Worm (Caenorhabditis elegans) whole organism, L1 larva: ENCODE results near the gene lro-1.
A peak's percentile ranks its signal among the peaks of the same experiment; 100 is the strongest.

Experiments used
- C16A3.4 ChIP-seq: fragments of 150-350 bp; optimal IDR thresholded peaks from 2 replicates; lab custom pipeline; 2014; ENCODE audit warnings: missing biosample characterization, missing genetic modification characterization
- F16B12.6 ChIP-seq: fragments of 150-350 bp; optimal IDR thresholded peaks from 2 replicates; lab custom pipeline; 2014; ENCODE audit warnings: missing biosample characterization, missing genetic modification characterization
- Y116A8C.19 ChIP-seq: sonication (generic microtip); optimal IDR thresholded peaks from 2 replicates; lab custom pipeline; 2016; ENCODE audit warnings: missing compliant biosample characterization, missing genetic modification characterization, borderline replicate concordance
- ama-1 ChIP-seq: fragments of 150-350 bp; optimal IDR thresholded peaks from 2 replicates; lab custom pipeline; 2014
- blmp-1 ChIP-seq: fragments of 150-350 bp; optimal IDR thresholded peaks from 2 replicates; lab custom pipeline; 2014; ENCODE audit warnings: missing biosample characterization, missing genetic modification characterization
- ceh-63 ChIP-seq: fragments of 200-800 bp; sonication (Bioruptor generic); optimal IDR thresholded peaks from 2 replicates; lab custom pipeline; 2018; ENCODE audit warnings: mild to moderate bottlenecking, missing genetic modification characterization, missing compliant biosample characterization
- ceh-82 ChIP-seq, 3 experiments: fragments of 150-350 bp in 1 of 3; sonication (generic microtip) in 2 of 3; optimal IDR thresholded peaks; 2 replicates each; lab custom pipeline; 2014 to 2017; ENCODE audit warnings: missing biosample characterization in 3 of 3, missing genetic modification characterization in 3 of 3
- ceh-88 ChIP-seq: fragments of 200-800 bp; sonication (Bioruptor generic); IDR thresholded peaks from 2 replicates; pipeline ENCODE4 v1.3.6; 2022; ENCODE audit warnings: missing genetic modification characterization, missing compliant biosample characterization
- ces-1 ChIP-seq: fragments of 150-350 bp; optimal IDR thresholded peaks from 2 replicates; lab custom pipeline; 2014; ENCODE audit warnings: missing biosample characterization, missing genetic modification reagents, missing genetic modification characterization
- dsc-1 ChIP-seq: sonication (generic microtip); optimal IDR thresholded peaks from 2 replicates; lab custom pipeline; 2016; ENCODE audit warnings: mild to moderate bottlenecking, missing genetic modification characterization, missing compliant biosample characterization
- efl-3 ChIP-seq: fragments of 200-800 bp; sonication (Bioruptor generic); optimal IDR thresholded peaks from 2 replicates; lab custom pipeline; 2018; ENCODE audit warnings: mild to moderate bottlenecking, missing genetic modification characterization, missing compliant biosample characterization
- egl-27 ChIP-seq, 2 experiments: fragments of 150-350 bp in 1 of 2; sonication (generic microtip); optimal IDR thresholded peaks; 3 replicates each; lab custom pipeline; 2017 to 2018; ENCODE audit warnings: missing biosample characterization in 2 of 2, missing genetic modification characterization in 2 of 2, missing genetic modification reagents in 2 of 2
- elt-2 ChIP-seq: sonication (generic microtip); optimal IDR thresholded peaks from 2 replicates; lab custom pipeline; 2016; ENCODE audit warnings: missing genetic modification characterization, mild to moderate bottlenecking, inconsistent platforms, missing compliant biosample characterization, missing genetic modification reagents
- elt-3 ChIP-seq, 6 experiments: fragments of 150-350 bp in 1 of 6; sonication (generic microtip); optimal IDR thresholded peaks; 2 replicates each; lab custom pipeline; 2017 to 2018; ENCODE audit warnings: missing biosample characterization in 6 of 6, missing genetic modification characterization in 6 of 6, inconsistent platforms in 1 of 6
- ets-5 ChIP-seq: fragments of 200-800 bp; sonication (Bioruptor generic); IDR thresholded peaks from 2 replicates; pipeline ENCODE4 v1.3.6; 2022; ENCODE audit warnings: missing genetic modification characterization, missing compliant biosample characterization
- fkh-4 ChIP-seq: sonication (generic microtip); optimal IDR thresholded peaks from 2 replicates; lab custom pipeline; 2016; ENCODE audit warnings: missing compliant biosample characterization, missing genetic modification characterization, borderline replicate concordance
- fos-1 ChIP-seq: fragments of 150-350 bp; optimal IDR thresholded peaks from 2 replicates; lab custom pipeline; 2014; ENCODE audit warnings: missing biosample characterization, missing genetic modification characterization
- grh-1 ChIP-seq: fragments of 200-800 bp; sonication (Bioruptor generic); IDR thresholded peaks from 2 replicates; pipeline ENCODE4 v1.3.6; 2022; ENCODE audit warnings: missing genetic modification reagents, missing genetic modification characterization, missing compliant biosample characterization
- hlh-17 ChIP-seq: fragments of 200-800 bp; sonication (Bioruptor generic); optimal IDR thresholded peaks from 2 replicates; lab custom pipeline; 2018; ENCODE audit warnings: missing genetic modification characterization, mild to moderate bottlenecking, missing compliant biosample characterization, moderate library complexity, borderline replicate concordance
- hlh-4 ChIP-seq: sonication (generic microtip); optimal IDR thresholded peaks from 2 replicates; lab custom pipeline; 2016; ENCODE audit warnings: mild to moderate bottlenecking, missing genetic modification characterization, missing compliant biosample characterization
- hpl-2 ChIP-seq: fragments of 150-350 bp; optimal IDR thresholded peaks from 2 replicates; lab custom pipeline; 2014; ENCODE audit warnings: missing biosample characterization, missing genetic modification reagents, missing genetic modification characterization
- irx-1 ChIP-seq: sonication (generic microtip); optimal IDR thresholded peaks from 2 replicates; lab custom pipeline; 2016; ENCODE audit warnings: missing genetic modification characterization, missing compliant biosample characterization
- lin-13 ChIP-seq: fragments of 150-350 bp; optimal IDR thresholded peaks from 2 replicates; lab custom pipeline; 2014; ENCODE audit warnings: missing biosample characterization, missing genetic modification reagents, missing genetic modification characterization
- lin-35 ChIP-seq, 2 experiments: fragments of 150-350 bp; optimal IDR thresholded peaks; 2 replicates each; lab custom pipeline; 2014; ENCODE audit warnings: missing biosample characterization in 2 of 2, missing genetic modification characterization in 2 of 2, missing genetic modification reagents in 2 of 2
- lin-39 ChIP-seq: fragments of 150-350 bp; optimal IDR thresholded peaks from 2 replicates; lab custom pipeline; 2014; ENCODE audit warnings: missing biosample characterization, missing genetic modification reagents, missing genetic modification characterization
- lir-3 ChIP-seq: sonication (generic microtip); optimal IDR thresholded peaks from 2 replicates; lab custom pipeline; 2016; ENCODE audit warnings: mild to moderate bottlenecking, missing genetic modification characterization, moderate library complexity, missing compliant biosample characterization; ENCODE audit not compliant: poor library complexity
- lsy-2 ChIP-seq, 2 experiments: fragments of 150-350 bp; optimal IDR thresholded peaks; 2 replicates each; lab custom pipeline; 2014; ENCODE audit warnings: missing biosample characterization in 2 of 2, missing genetic modification characterization in 2 of 2
- mab-9 ChIP-seq: fragments of 200-800 bp; sonication (Bioruptor generic); IDR thresholded peaks from 2 replicates; pipeline ENCODE4 v1.3.6; 2022; ENCODE audit warnings: missing genetic modification reagents, missing genetic modification characterization, missing compliant biosample characterization
- mdl-1 ChIP-seq, 2 experiments: fragments of 150-350 bp; optimal IDR thresholded peaks; 2 replicates each; lab custom pipeline; 2014 to 2017; ENCODE audit warnings: missing biosample characterization in 2 of 2, missing genetic modification characterization in 2 of 2, inconsistent platforms in 1 of 2
- mef-2 ChIP-seq: fragments of 150-350 bp; optimal IDR thresholded peaks from 2 replicates; lab custom pipeline; 2014; ENCODE audit warnings: missing biosample characterization, missing genetic modification characterization
- nhr-12 ChIP-seq: sonication (generic microtip); optimal IDR thresholded peaks from 2 replicates; lab custom pipeline; 2017; ENCODE audit warnings: missing biosample characterization, missing genetic modification characterization
- nhr-19 ChIP-seq: fragments of 200-800 bp; sonication (Bioruptor generic); conservative IDR thresholded peaks from 2 replicates; pipeline ENCODE4 v1.3.6; 2022; ENCODE audit warnings: missing genetic modification characterization, missing compliant biosample characterization
- nhr-20 ChIP-seq: sonication (generic microtip); optimal IDR thresholded peaks from 2 replicates; lab custom pipeline; 2016; ENCODE audit warnings: mild to moderate bottlenecking, missing genetic modification characterization, missing compliant biosample characterization
- nhr-237 ChIP-seq: fragments of 150-350 bp; optimal IDR thresholded peaks from 2 replicates; lab custom pipeline; 2014; ENCODE audit warnings: missing biosample characterization, missing genetic modification characterization
- nhr-28 ChIP-seq: fragments of 150-350 bp; optimal IDR thresholded peaks from 2 replicates; lab custom pipeline; 2014; ENCODE audit warnings: missing biosample characterization, missing genetic modification characterization
- nhr-47 ChIP-seq: sonication (generic microtip); optimal IDR thresholded peaks from 2 replicates; lab custom pipeline; 2016; ENCODE audit warnings: mild to moderate bottlenecking, missing genetic modification characterization, moderate library complexity, missing compliant biosample characterization
- nhr-77 ChIP-seq: fragments of 150-350 bp; optimal IDR thresholded peaks from 2 replicates; lab custom pipeline; 2014; ENCODE audit warnings: missing biosample characterization, missing genetic modification characterization
- nhr-84 ChIP-seq: sonication (generic microtip); optimal IDR thresholded peaks from 2 replicates; lab custom pipeline; 2017; ENCODE audit warnings: missing biosample characterization, missing genetic modification characterization
- pax-3 ChIP-seq: fragments of 200-800 bp; sonication (Bioruptor generic); optimal IDR thresholded peaks from 2 replicates; lab custom pipeline; 2018; ENCODE audit warnings: mild to moderate bottlenecking, missing genetic modification characterization, moderate library complexity, missing compliant biosample characterization
- snu-23 ChIP-seq: sonication (generic microtip); optimal IDR thresholded peaks from 2 replicates; lab custom pipeline; 2016; ENCODE audit warnings: missing genetic modification characterization, missing compliant biosample characterization
- sptf-1 ChIP-seq: fragments of 150-350 bp; optimal IDR thresholded peaks from 2 replicates; lab custom pipeline; 2014; ENCODE audit warnings: missing biosample characterization, missing genetic modification characterization
- sup-37 ChIP-seq: fragments of 200-800 bp; sonication (Bioruptor generic); optimal IDR thresholded peaks from 2 replicates; lab custom pipeline; 2018; ENCODE audit warnings: mild to moderate bottlenecking, missing genetic modification characterization, missing compliant biosample characterization
- unc-62 ChIP-seq: fragments of 150-350 bp; optimal IDR thresholded peaks from 2 replicates; lab custom pipeline; 2014; ENCODE audit warnings: missing biosample characterization, missing genetic modification reagents, missing genetic modification characterization
- unc-86 ChIP-seq: sonication (generic microtip); optimal IDR thresholded peaks from 2 replicates; lab custom pipeline; 2016; ENCODE audit warnings: missing genetic modification characterization, missing compliant biosample characterization
- unc-98 ChIP-seq: fragments of 200-800 bp; sonication (Bioruptor generic); IDR thresholded peaks from 2 replicates; pipeline ENCODE4 v1.3.6; 2022; ENCODE audit warnings: missing genetic modification characterization, missing compliant biosample characterization
- zip-4 ChIP-seq: fragments of 200-800 bp; sonication (Bioruptor generic); optimal IDR thresholded peaks from 2 replicates; lab custom pipeline; 2018; ENCODE audit warnings: mild to moderate bottlenecking, missing genetic modification characterization, moderate library complexity, missing compliant biosample characterization
- ztf-11 ChIP-seq, 2 experiments: sonication (generic microtip); optimal IDR thresholded peaks; 2 replicates each; lab custom pipeline; 2016 to 2017; ENCODE audit warnings: missing genetic modification characterization in 2 of 2, missing biosample characterization in 1 of 2, missing compliant biosample characterization in 1 of 2
- ztf-4 ChIP-seq: fragments of 150-350 bp; optimal IDR thresholded peaks from 2 replicates; lab custom pipeline; 2014; ENCODE audit warnings: missing biosample characterization, missing genetic modification characterization

lro-1 gene

ce11 chrX:6286154-6286553 lies 14.3 kb downstream of the lro-1 start:
- no peak for TF ChIP-seq sup-37 (GFP tag; lab: Kevin White, UChicago)
- TF ChIP-seq ets-5 (GFP tag; lab: Robert Waterston, UW) = no peak
- TF ChIP-seq grh-1 (GFP tag; lab: Robert Waterston, UW) = no peak
- no peak for TF ChIP-seq ceh-88
- TF ChIP-seq mef-2 = no peak
- TF ChIP-seq ztf-11 (tag; optimal IDR thresholded peaks at IDR 0.05; lab: Kevin White, UChicago) = no peak
- TF ChIP-seq lin-39 (tag; lab: Kevin White, UChicago) = no peak
- TF ChIP-seq mab-9 = no peak
- no peak for TF ChIP-seq nhr-77 (tag; lab: Kevin White, UChicago)
- no peak for TF ChIP-seq unc-62 (GFP tag; lab: Kevin White, UChicago)
- no peak for TF ChIP-seq efl-3 (GFP tag; lab: Kevin White, UChicago)
- TF ChIP-seq lin-13 (GFP tag; lab: Kevin White, UChicago) = no peak
- no peak for TF ChIP-seq Y116A8C.19 (tag; lab: Kevin White, UChicago)
- TF ChIP-seq hlh-4 (tag; lab: Kevin White, UChicago) = no peak
- no peak for TF ChIP-seq F16B12.6
- no peak for TF ChIP-seq ztf-4 (tag; lab: Kevin White, UChicago)
- no peak for TF ChIP-seq hpl-2
- no peak for TF ChIP-seq lsy-2 (tag; optimal IDR thresholded peaks at IDR 0.05; lab: Kevin White, UChicago)

- TF ChIP-seq C16A3.4 (tag; lab: Kevin White, UChicago) = no peak
- TF ChIP-seq nhr-47 (tag; lab: Kevin White, UChicago) = no peak
- no peak for TF ChIP-seq elt-3 (tag; optimal IDR thresholded peaks at IDR 0.05; lab: Kevin White, UChicago)
- no peak for TF ChIP-seq pax-3 (tag; lab: Kevin White, UChicago)
- no peak for TF ChIP-seq nhr-28 (tag; lab: Kevin White, UChicago)
- TF ChIP-seq mdl-1 (tag; optimal IDR thresholded peaks at IDR 0.05; lab: Kevin White, UChicago) = no peak
- TF ChIP-seq egl-27 (tag; optimal IDR thresholded peaks at IDR 0.05; lab: Kevin White, UChicago) = no peak
- TF ChIP-seq nhr-84 (tag; lab: Kevin White, UChicago) = no peak
- TF ChIP-seq lir-3 (tag; lab: Kevin White, UChicago) = no peak
- no peak for TF ChIP-seq nhr-77 (tag; lab: Kevin White, UChicago)
- TF ChIP-seq ceh-63 (GFP tag; lab: Kevin White, UChicago) = no peak
- no peak for TF ChIP-seq hpl-2
- no peak for TF ChIP-seq dsc-1 (tag; lab: Kevin White, UChicago)
- no peak for TF ChIP-seq nhr-237 (tag; lab: Kevin White, UChicago)
- no peak for TF ChIP-seq fkh-4
- no peak for TF ChIP-seq nhr-20
- TF ChIP-seq ceh-82 (tag; optimal IDR thresholded peaks at IDR 0.05; lab: Kevin White, UChicago) = no peak
These were observed 17.1 kb downstream of the lro-1 start for ce11 chrX:6289038-6289437.

ce11 chrX:6291632-6292031 lies 19.7 kb downstream of the lro-1 start, which contains the start of gene lev-9:
TSS of gene lev-9 (minus strand) at chrX:6291732.
- TF ChIP-seq elt-2 (tag; lab: Kevin White, UChicago) (no peak), unc-98 (GFP tag; lab: Robert Waterston, UW) (no peak), grh-1 (GFP tag; lab: Robert Waterston, UW) (no peak), fos-1 (tag; lab: Kevin White, UChicago) (no peak)

ce11 chrX:6292143-6292542 lies 20.3 kb downstream of the lro-1 start:
- TF ChIP-seq blmp-1 (tag; lab: Kevin White, UChicago) (no peak), egl-27 (tag; optimal IDR thresholded peaks at IDR 0.05; lab: Kevin White, UChicago) (no peak), nhr-19 (GFP tag; lab: Robert Waterston, UW) (peak; percentile 65), ets-5 (GFP tag; lab: Robert Waterston, UW) (no peak), unc-86 (no peak), snu-23 (GFP tag; lab: Kevin White, UChicago) (peak; percentile 68), hlh-17 (GFP tag; lab: Kevin White, UChicago) (no peak), ama-1 (lab: Kevin White, UChicago) (no peak), mef-2 (no peak), sptf-1 (tag; lab: Kevin White, UChicago) (no peak), efl-3 (GFP tag; lab: Kevin White, UChicago) (no peak), zip-4 (peak; percentile 17), hpl-2 (no peak), grh-1 (GFP tag; lab: Robert Waterston, UW) (0 out of 2 replicates have a peak, but pooled peaks have one; percentile 37), irx-1 (tag; lab: Kevin White, UChicago) (peak; percentile 15), ceh-63 (GFP tag; lab: Kevin White, UChicago) (no peak), nhr-28 (tag; lab: Kevin White, UChicago) (no peak), ces-1 (no peak), nhr-12 (no peak), lin-35 (GFP tag; optimal IDR thresholded peaks at IDR 0.05; lab: Kevin White, UChicago) (peak; percentile 12 to 52)
